Worm (Caenorhabditis elegans) whole organism, L2 larva: Measurements from ENCODE around the gene lgc-28.

Source experiments
- F13H6.1 ChIP-seq: sonication (generic microtip); optimal IDR thresholded peaks from 2 replicates; lab custom pipeline; 2016; ENCODE audit warnings: missing genetic modification characterization, missing compliant biosample characterization
- ZK546.5 ChIP-seq: sonication (generic microtip); optimal IDR thresholded peaks from 2 replicates; lab custom pipeline; 2017; ENCODE audit warnings: missing biosample characterization, missing genetic modification characterization
- ama-1 ChIP-seq: fragments of 150-350 bp; optimal IDR thresholded peaks from 2 replicates; lab custom pipeline; 2018; ENCODE audit warnings: inconsistent platforms
- elt-3 ChIP-seq: sonication (generic microtip); optimal IDR thresholded peaks from 2 replicates; lab custom pipeline; 2017; ENCODE audit warnings: missing biosample characterization, missing genetic modification characterization
- fos-1 ChIP-seq: fragments of 150-350 bp; optimal IDR thresholded peaks from 2 replicates; lab custom pipeline; 2014; ENCODE audit warnings: missing biosample characterization, missing genetic modification characterization
- lsy-2 ChIP-seq, 2 experiments: fragments of 150-350 bp in 1 of 2; sonication (generic microtip) in 1 of 2; optimal IDR thresholded peaks; 2 replicates each; lab custom pipeline; 2014 to 2017; ENCODE audit warnings: missing biosample characterization in 2 of 2, missing genetic modification characterization in 2 of 2
- nhr-23 ChIP-seq: fragments of 150-350 bp; optimal IDR thresholded peaks from 2 replicates; lab custom pipeline; 2014; ENCODE audit warnings: missing biosample characterization, missing genetic modification reagents, missing genetic modification characterization
- nhr-237 ChIP-seq: fragments of 150-350 bp; optimal IDR thresholded peaks from 2 replicates; lab custom pipeline; 2014; ENCODE audit warnings: missing biosample characterization, missing genetic modification characterization
- nhr-77 ChIP-seq: fragments of 150-350 bp; optimal IDR thresholded peaks from 2 replicates; lab custom pipeline; 2014; ENCODE audit warnings: missing biosample characterization, missing genetic modification characterization
- snpc-4 ChIP-seq: fragments of 150-350 bp; optimal IDR thresholded peaks from 2 replicates; lab custom pipeline; 2014; ENCODE audit warnings: missing biosample characterization, missing genetic modification characterization
- ztf-11 ChIP-seq: sonication (generic microtip); optimal IDR thresholded peaks from 2 replicates; lab custom pipeline; 2017; ENCODE audit warnings: missing biosample characterization, missing genetic modification characterization
- ztf-4 ChIP-seq: fragments of 150-350 bp; optimal IDR thresholded peaks from 2 replicates; lab custom pipeline; 2014; ENCODE audit warnings: missing biosample characterization, missing genetic modification characterization

ce11 chrII:2622480-2622879 is 2.4 kb upstream of the lgc-28 start, which contains the start of gene D2062.5:
- TF ChIP-seq ZK546.5 (no peak), snpc-4 (tag; lab: Kevin White, UChicago) (no peak), ztf-4 (tag; lab: Kevin White, UChicago) (no peak), ztf-11 (no peak), elt-3 (tag; lab: Kevin White, UChicago) (no peak), fos-1 (tag; lab: Kevin White, UChicago) (no peak), nhr-23 (tag; lab: Kevin White, UChicago) (no peak), lsy-2 (tag; optimal IDR thresholded peaks at IDR 0.05; lab: Kevin White, UChicago) (no peak), nhr-77 (tag; lab: Kevin White, UChicago) (no peak), nhr-237 (tag; lab: Kevin White, UChicago) (no peak), ama-1 (lab: Kevin White, UChicago) (no peak), F13H6.1 (tag; lab: Kevin White, UChicago) (no peak)
